Fruit fly (Drosophila melanogaster) whole organism, wandering third instar larva: Measurements from ENCODE around the gene Ir94c.

ENCODE experiments used
- Abd-B ChIP-seq: fragments of >200 bp; optimal IDR thresholded peaks from 2 replicates; lab custom pipeline; 2017; ENCODE audit warnings: missing biosample characterization, missing genetic modification characterization
- CG32264 ChIP-seq: fragments of 200-800 bp; sonication (Bioruptor generic); optimal IDR thresholded peaks from 2 replicates; lab custom pipeline; 2016; ENCODE audit warnings: missing biosample characterization, missing genetic modification characterization
- CG9705 ChIP-seq: fragments of 200-800 bp; sonication (Bioruptor generic); optimal IDR thresholded peaks from 2 replicates; lab custom pipeline; 2018; ENCODE audit warnings: missing biosample characterization, mild to moderate bottlenecking, missing genetic modification characterization
- CrebA ChIP-seq: fragments of 200-800 bp; sonication (Bioruptor generic); optimal IDR thresholded peaks from 2 replicates; lab custom pipeline; 2016; ENCODE audit warnings: missing biosample characterization, mild to moderate bottlenecking, missing genetic modification characterization, borderline replicate concordance
- Dfd ChIP-seq: fragments of >200 bp; optimal IDR thresholded peaks from 2 replicates; lab custom pipeline; 2017; ENCODE audit warnings: missing biosample characterization, missing genetic modification characterization
- Dif ChIP-seq: fragments of 200-275, 200-300 bp; sonication (Bioruptor generic); optimal IDR thresholded peaks from 2 replicates; lab custom pipeline; 2018; ENCODE audit warnings: missing biosample characterization, missing genetic modification characterization; ENCODE audit not compliant: partially characterized antibody
- GATAd ChIP-seq: sonication (Bioruptor generic); optimal IDR thresholded peaks from 2 replicates; lab custom pipeline; 2016; ENCODE audit warnings: missing biosample characterization, missing genetic modification characterization
- HLH106 ChIP-seq: fragments of 200-800 bp; optimal IDR thresholded peaks from 3 replicates; lab custom pipeline; 2019; ENCODE audit warnings: missing biosample characterization, mild to moderate bottlenecking, missing genetic modification characterization, moderate library complexity
- Hnf4 ChIP-seq: fragments of 200-800 bp; sonication (Bioruptor generic); optimal IDR thresholded peaks from 2 replicates; lab custom pipeline; 2016; ENCODE audit warnings: missing biosample characterization, mild to moderate bottlenecking, missing genetic modification characterization
- Hr78 ChIP-seq: fragments of >200 bp; optimal IDR thresholded peaks from 2 replicates; lab custom pipeline; 2017; ENCODE audit warnings: missing biosample characterization, missing genetic modification characterization
- Hr83 ChIP-seq: fragments of 200-300 bp; sonication (Bioruptor generic); optimal IDR thresholded peaks from 2 replicates; lab custom pipeline; 2016; ENCODE audit warnings: missing biosample characterization, mild to moderate bottlenecking, missing genetic modification characterization, moderate library complexity; ENCODE audit not compliant: poor library complexity, severe bottlenecking
- Jra ChIP-seq: sonication (Bioruptor generic); optimal IDR thresholded peaks from 2 replicates; lab custom pipeline; 2016; ENCODE audit warnings: missing biosample characterization, missing genetic modification characterization
- Mio ChIP-seq: sonication (Bioruptor generic); optimal IDR thresholded peaks from 2 replicates; lab custom pipeline; 2016; ENCODE audit warnings: missing biosample characterization, missing genetic modification characterization
- Myc ChIP-seq: fragments of >200 bp; optimal IDR thresholded peaks from 2 replicates; lab custom pipeline; 2017
- N ChIP-seq: fragments of >200 bp; optimal IDR thresholded peaks from 2 replicates; lab custom pipeline; 2018; ENCODE audit warnings: missing biosample characterization, missing external identifiers, missing genetic modification characterization
- OdsH ChIP-seq: fragments of 200-800 bp; sonication (Bioruptor generic); optimal IDR thresholded peaks from 2 replicates; lab custom pipeline; 2016; ENCODE audit warnings: missing biosample characterization, mild to moderate bottlenecking, missing genetic modification characterization
- Rel ChIP-seq, 2 experiments: fragments of 200-800 bp; sonication (Bioruptor generic) in 1 of 2; optimal IDR thresholded peaks; 2 replicates in 1 of 2; 3 replicates in 1 of 2; lab custom pipeline; 2016 to 2019; ENCODE audit warnings: mild to moderate bottlenecking in 2 of 2, missing biosample characterization in 2 of 2, missing genetic modification characterization in 2 of 2, moderate library complexity in 1 of 2
- Sp1 ChIP-seq: fragments of 200-800 bp; sonication (Bioruptor generic); optimal IDR thresholded peaks from 3 replicates; lab custom pipeline; 2019; ENCODE audit warnings: missing biosample characterization, mild to moderate bottlenecking, missing genetic modification characterization, moderate library complexity
- Vsx2 ChIP-seq: fragments of 200-300, 225-300 bp; sonication (Bioruptor generic); optimal IDR thresholded peaks from 2 replicates; lab custom pipeline; 2018; ENCODE audit warnings: missing biosample characterization, missing genetic modification characterization; ENCODE audit not compliant: partially characterized antibody
- br ChIP-seq: fragments of 200-800 bp; sonication (Bioruptor generic); optimal IDR thresholded peaks from 2 replicates; lab custom pipeline; 2016; ENCODE audit warnings: missing biosample characterization, missing genetic modification characterization
- brk ChIP-seq: fragments of 200-800 bp; sonication (Bioruptor generic); optimal IDR thresholded peaks from 2 replicates; lab custom pipeline; 2016; ENCODE audit warnings: missing biosample characterization, mild to moderate bottlenecking, missing genetic modification characterization
- dl ChIP-seq, 2 experiments: fragments of 175-275, 200-275 bp in 1 of 2; fragments of 200-275 bp in 1 of 2; sonication (Bioruptor generic); optimal IDR thresholded peaks; lab custom pipeline; 2018; ENCODE audit warnings: mild to moderate bottlenecking in 2 of 2, missing biosample characterization in 2 of 2, missing genetic modification characterization in 2 of 2, moderate library complexity in 2 of 2; ENCODE audit not compliant: partially characterized antibody in 2 of 2, insufficient read depth in 1 of 2
- dmrt93B ChIP-seq: fragments of 200-800 bp; sonication (Bioruptor generic); optimal IDR thresholded peaks from 2 replicates; lab custom pipeline; 2018; ENCODE audit warnings: missing biosample characterization, mild to moderate bottlenecking, missing genetic modification characterization
- dsf ChIP-seq: sonication (Bioruptor generic); optimal IDR thresholded peaks from 2 replicates; lab custom pipeline; 2016; ENCODE audit warnings: missing biosample characterization, missing genetic modification characterization, borderline replicate concordance
- ey ChIP-seq: fragments of 200-800 bp; sonication (Bioruptor generic); optimal IDR thresholded peaks from 2 replicates; lab custom pipeline; 2016; ENCODE audit warnings: missing biosample characterization, missing genetic modification characterization
- foxo ChIP-seq, 2 experiments: fragments of 200-800 bp; sonication (Bioruptor generic); optimal IDR thresholded peaks; 2 replicates in 1 of 2; 3 replicates in 1 of 2; lab custom pipeline; 2016 to 2017; ENCODE audit warnings: missing biosample characterization in 2 of 2, missing genetic modification characterization in 2 of 2
- fru ChIP-seq: fragments of 200-800 bp; sonication (Bioruptor generic); optimal IDR thresholded peaks from 3 replicates; lab custom pipeline; 2016; ENCODE audit warnings: missing biosample characterization, mild to moderate bottlenecking, missing genetic modification characterization
- h ChIP-seq: fragments of 200-800 bp; sonication (Bioruptor generic); optimal IDR thresholded peaks from 3 replicates; lab custom pipeline; 2016; ENCODE audit warnings: missing biosample characterization, mild to moderate bottlenecking, missing genetic modification characterization
- jim ChIP-seq: fragments of 175-275, 200-325 bp; sonication (Bioruptor generic); optimal IDR thresholded peaks from 2 replicates; lab custom pipeline; 2016; ENCODE audit warnings: missing biosample characterization, mild to moderate bottlenecking, missing genetic modification characterization
- lola ChIP-seq: fragments of >200 bp; optimal IDR thresholded peaks from 2 replicates; lab custom pipeline; 2017; ENCODE audit warnings: missing biosample characterization, missing genetic modification characterization
- pan ChIP-seq: fragments of >200 bp; optimal IDR thresholded peaks from 2 replicates; lab custom pipeline; 2017
- psq ChIP-seq: fragments of 200-800 bp; sonication (Bioruptor generic); optimal IDR thresholded peaks from 3 replicates; lab custom pipeline; 2017; ENCODE audit warnings: missing biosample characterization, mild to moderate bottlenecking, missing genetic modification characterization, moderate library complexity
- rgr ChIP-seq: fragments of 200-800 bp; sonication (Bioruptor generic); optimal IDR thresholded peaks from 3 replicates; lab custom pipeline; 2016; ENCODE audit warnings: missing biosample characterization, mild to moderate bottlenecking, missing genetic modification characterization
- sage ChIP-seq: fragments of 200-800 bp; sonication (Bioruptor generic); optimal IDR thresholded peaks from 2 replicates; lab custom pipeline; 2016; ENCODE audit warnings: missing biosample characterization, mild to moderate bottlenecking, missing genetic modification characterization
- sv ChIP-seq: fragments of 200-800 bp; sonication (Bioruptor generic); optimal IDR thresholded peaks from 3 replicates; lab custom pipeline; 2016; ENCODE audit warnings: missing biosample characterization, missing genetic modification characterization
- tai ChIP-seq: sonication (Bioruptor generic); optimal IDR thresholded peaks from 2 replicates; lab custom pipeline; 2016; ENCODE audit warnings: missing biosample characterization, missing genetic modification characterization
- usp ChIP-seq: fragments of >200 bp; optimal IDR thresholded peaks from 2 replicates; lab custom pipeline; 2017; ENCODE audit warnings: missing biosample characterization, missing genetic modification characterization
- woc ChIP-seq: sonication (Bioruptor generic); optimal IDR thresholded peaks from 2 replicates; lab custom pipeline; 2016; ENCODE audit warnings: missing biosample characterization, mild to moderate bottlenecking, missing genetic modification characterization

The Ir94c gene

DNA sequence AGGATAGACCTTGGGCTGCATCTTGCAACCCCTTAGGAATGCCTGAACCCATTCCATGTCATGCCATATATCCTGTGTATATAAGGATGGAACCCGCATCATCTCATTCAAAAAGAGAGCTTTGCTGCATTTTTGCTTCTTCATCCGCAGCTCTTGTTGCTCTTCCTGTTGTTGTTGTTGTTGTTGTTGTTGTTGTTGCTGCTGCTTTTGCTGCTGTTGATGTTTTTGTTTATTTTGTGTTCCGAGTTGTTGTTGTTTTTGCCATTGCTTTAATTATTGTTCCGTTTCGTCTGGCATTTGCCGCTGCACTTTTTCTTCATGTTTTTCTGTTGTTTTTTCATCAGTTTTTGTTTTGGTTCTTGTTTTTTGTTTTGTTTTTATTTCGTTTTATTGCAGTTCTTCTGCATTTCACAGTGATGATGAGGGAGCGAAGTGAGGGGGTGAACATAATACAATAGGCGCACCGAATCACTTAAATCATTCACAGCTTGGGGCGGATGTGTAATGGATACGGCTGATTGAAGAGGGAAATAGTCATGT, 20.7 kb upstream of the Ir94c start:
- no peak for TF ChIP-seq jim (GFP tag; lab: Kevin White, UChicago)
- TF ChIP-seq ey (GFP tag; lab: Kevin White, UChicago) = no peak
- peak; percentile 42 for TF ChIP-seq Sp1 (GFP tag; lab: Kevin White, UChicago)
- no peak for TF ChIP-seq dmrt93B
- no peak for TF ChIP-seq br (GFP tag; lab: Kevin White, UChicago)
- TF ChIP-seq psq (GFP tag; lab: Kevin White, UChicago) = peak; percentile 41
- TF ChIP-seq usp = no peak

DNA sequence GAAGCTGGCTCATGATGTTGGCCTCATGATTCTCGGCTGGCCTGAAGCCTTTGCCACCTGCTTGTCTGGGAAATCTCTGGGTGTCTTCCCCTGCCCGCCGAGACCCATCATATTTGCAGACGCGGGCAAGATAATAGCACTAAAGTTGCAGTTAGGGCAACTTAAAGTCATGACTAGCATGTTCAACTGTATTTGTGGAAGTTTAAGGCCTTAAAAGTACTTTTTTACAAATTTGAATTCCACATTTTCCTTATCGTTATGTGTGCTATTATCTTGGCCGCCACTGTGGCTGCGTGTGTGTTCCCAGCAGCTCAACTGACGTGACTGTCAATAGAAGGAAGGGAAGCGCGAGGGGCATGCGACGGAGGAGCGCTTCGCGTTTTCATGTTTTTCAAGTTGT, 19.9 kb upstream of the Ir94c start:
- TF ChIP-seq CG32264 (GFP tag; lab: Kevin White, UChicago) (peak; percentile 19), Mio (GFP tag; lab: Kevin White, UChicago) (no peak), Dif (no peak), ey (GFP tag; lab: Kevin White, UChicago) (peak; percentile 72), sv (GFP tag; lab: Kevin White, UChicago) (peak; percentile 20), CrebA (peak; percentile 19), N (no peak), pan (no peak), CG9705 (GFP tag; lab: Kevin White, UChicago) (no peak), tai (GFP tag; lab: Kevin White, UChicago) (no peak), psq (GFP tag; lab: Kevin White, UChicago) (peak; percentile 46), br (GFP tag; lab: Kevin White, UChicago) (peak; percentile 64), Hnf4 (GFP tag; lab: Kevin White, UChicago) (peak; percentile 62), Myc (lab: Kevin White, UChicago) (no peak), Vsx2 (GFP tag; lab: Kevin White, UChicago) (no peak), dsf (no peak), foxo (GFP tag; optimal IDR thresholded peaks at IDR 0.05; lab: Kevin White, UChicago) (peak in 1 of 2 experiments; percentile 75), Jra (GFP tag; lab: Kevin White, UChicago) (peak; percentile 3), usp (no peak), lola (GFP tag; lab: Kevin White, UChicago) (no peak), woc (peak; percentile 46), fru (GFP tag; lab: Kevin White, UChicago) (peak; percentile 63), jim (GFP tag; lab: Kevin White, UChicago) (no peak), Dfd (no peak), Hr83 (GFP tag; lab: Kevin White, UChicago) (no peak), GATAd (GFP tag; lab: Kevin White, UChicago) (no peak), Hr78 (no peak), brk (no peak), Rel (GFP tag; optimal IDR thresholded peaks at IDR 0.05; lab: Kevin White, UChicago) (peak; percentile 30), Rel (tag; optimal IDR thresholded peaks at IDR 0.05; lab: Kevin White, UChicago) (no peak), Abd-B (GFP tag; lab: Kevin White, UChicago) (no peak), OdsH (peak; percentile 51), rgr (GFP tag; lab: Kevin White, UChicago) (peak; percentile 70), dmrt93B (peak; percentile 41), Sp1 (GFP tag; lab: Kevin White, UChicago) (peak; percentile 50), dl (GFP tag; optimal IDR thresholded peaks at IDR 0.05; lab: Kevin White, UChicago; ENCODE audit: insufficient read depth in 1 of 2, partially characterized antibody in 2 of 2) (no peak), sage (peak; percentile 51), h (GFP tag; lab: Kevin White, UChicago) (peak; percentile 66), HLH106 (tag; lab: Kevin White, UChicago) (peak; percentile 62)
- TF ChIP-seq, all 38 proteins: peak for 19

DNA sequence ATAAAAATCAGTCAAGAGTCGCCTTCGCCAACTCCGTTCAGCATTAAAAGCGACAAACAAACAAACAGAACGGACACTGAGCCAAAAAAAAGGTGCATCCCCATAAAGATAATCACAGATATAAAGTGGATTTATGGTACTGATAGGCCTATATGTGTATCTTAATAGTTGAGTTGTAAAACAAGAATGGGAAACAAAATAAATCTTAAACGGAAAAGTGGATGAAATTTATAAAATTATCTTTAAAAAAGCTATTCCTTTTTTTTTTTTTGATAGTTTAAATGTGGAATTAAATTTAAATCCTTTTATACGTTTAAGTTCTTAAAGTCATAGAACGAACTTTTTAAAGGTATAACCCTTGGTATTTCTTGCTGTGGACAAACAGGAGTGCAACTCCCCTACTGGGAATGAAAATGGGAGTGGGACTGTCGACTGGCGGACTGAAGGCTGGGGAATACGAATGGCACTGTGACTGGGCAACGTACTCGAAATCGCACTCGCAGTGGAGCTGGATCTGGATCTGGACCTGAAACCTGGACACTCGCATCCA, 17.8 kb upstream of the Ir94c start:
- TF ChIP-seq Myc (lab: Kevin White, UChicago) = no peak
- no peak for TF ChIP-seq N
- TF ChIP-seq woc = no peak
- TF ChIP-seq h (GFP tag; lab: Kevin White, UChicago) = peak; percentile 6
- peak in 1 of 2 experiments; percentile 10 for TF ChIP-seq foxo (GFP tag; optimal IDR thresholded peaks at IDR 0.05; lab: Kevin White, UChicago)
- no peak for TF ChIP-seq OdsH
